Fruit fly (Drosophila melanogaster) whole organism, prepupa: Measurements from ENCODE around the gene CG4768.

Experiments
- CG10631 ChIP-seq: fragments of 200-800 bp; sonication (Bioruptor generic); optimal IDR thresholded peaks from 2 replicates; lab custom pipeline; 2016; ENCODE audit warnings: missing biosample characterization, missing genetic modification characterization
- CG10669 ChIP-seq: fragments of 200-800 bp; sonication (Bioruptor generic); optimal IDR thresholded peaks from 3 replicates; lab custom pipeline; 2018; ENCODE audit warnings: missing biosample characterization, mild to moderate bottlenecking, missing genetic modification characterization, moderate library complexity
- CG11294 ChIP-seq: fragments of 200-800 bp; sonication (Bioruptor generic); IDR thresholded peaks from 2 replicates; pipeline ENCODE4 v1.3.6; 2022; ENCODE audit warnings: missing biosample characterization, missing genetic modification characterization
- CG11762 ChIP-seq: fragments of 200-800 bp; sonication (Bioruptor generic); optimal IDR thresholded peaks from 3 replicates; lab custom pipeline; 2016; ENCODE audit warnings: missing biosample characterization, missing genetic modification characterization; ENCODE audit not compliant: insufficient read depth
- CG15336 ChIP-seq: fragments of 200-800 bp; sonication (Bioruptor generic); IDR thresholded peaks from 2 replicates; pipeline ENCODE4 v1.3.6; 2022; ENCODE audit warnings: missing biosample characterization, missing genetic modification characterization
- CG1621 ChIP-seq: fragments of 200-800 bp; sonication (Bioruptor generic); optimal IDR thresholded peaks from 3 replicates; lab custom pipeline; 2018; ENCODE audit warnings: missing biosample characterization, mild to moderate bottlenecking, missing genetic modification characterization
- CG16779 ChIP-seq: fragments of 200-800 bp; sonication (Bioruptor generic); optimal IDR thresholded peaks from 3 replicates; lab custom pipeline; 2017; ENCODE audit warnings: missing biosample characterization, mild to moderate bottlenecking, missing genetic modification characterization
- CG3032 ChIP-seq: fragments of 200-800 bp; optimal IDR thresholded peaks from 2 replicates; lab custom pipeline; 2019; ENCODE audit warnings: missing biosample characterization, mild to moderate bottlenecking, missing genetic modification characterization, moderate library complexity
- CG31627 ChIP-seq: fragments of 200-800 bp; sonication (Bioruptor generic); optimal IDR thresholded peaks from 3 replicates; lab custom pipeline; 2016; ENCODE audit warnings: missing biosample characterization, missing genetic modification characterization
- CG3919 ChIP-seq: fragments of 200-800 bp; sonication (Bioruptor generic); optimal IDR thresholded peaks from 3 replicates; lab custom pipeline; 2016; ENCODE audit warnings: missing biosample characterization, missing genetic modification characterization
- CG4318 ChIP-seq: fragments of 200-800 bp; sonication (Bioruptor generic); optimal IDR thresholded peaks from 3 replicates; lab custom pipeline; 2017; ENCODE audit warnings: missing biosample characterization, mild to moderate bottlenecking, missing genetic modification characterization
- CG6163 ChIP-seq: fragments of 200-800 bp; sonication (Bioruptor generic); IDR thresholded peaks from 3 replicates; pipeline ENCODE4 v1.3.6; 2022; ENCODE audit warnings: missing biosample characterization, missing genetic modification characterization
- CG6276 ChIP-seq: fragments of 200-800 bp; sonication (Bioruptor generic); optimal IDR thresholded peaks from 2 replicates; lab custom pipeline; 2017; ENCODE audit warnings: missing biosample characterization, mild to moderate bottlenecking, missing genetic modification characterization
- CG6792 ChIP-seq: fragments of 200-800 bp; sonication (Bioruptor generic); optimal IDR thresholded peaks from 3 replicates; lab custom pipeline; 2016; ENCODE audit warnings: missing biosample characterization, missing genetic modification characterization
- CG6808 ChIP-seq: fragments of 200-800 bp; sonication (Bioruptor generic); optimal IDR thresholded peaks from 3 replicates; lab custom pipeline; 2017; ENCODE audit warnings: missing biosample characterization, missing genetic modification characterization, mild to moderate bottlenecking, moderate library complexity, missing genetic modification reagents
- CG7368 ChIP-seq: fragments of 200-800 bp; sonication (Bioruptor generic); optimal IDR thresholded peaks from 3 replicates; lab custom pipeline; 2016; ENCODE audit warnings: missing biosample characterization, missing genetic modification characterization
- CG8119 ChIP-seq: fragments of 200-800 bp; sonication (Bioruptor generic); IDR thresholded peaks from 3 replicates; pipeline ENCODE4 v1.3.6; 2022; ENCODE audit warnings: missing biosample characterization, missing genetic modification characterization
- CG8319 ChIP-seq: fragments of 200-800 bp; sonication (Bioruptor generic); optimal IDR thresholded peaks from 3 replicates; lab custom pipeline; 2016; ENCODE audit warnings: missing biosample characterization, missing genetic modification characterization
- CG8632 ChIP-seq: fragments of 200-800 bp; sonication (Bioruptor generic); optimal IDR thresholded peaks from 3 replicates; lab custom pipeline; 2016; ENCODE audit warnings: missing biosample characterization, missing genetic modification characterization
- CG9139 ChIP-seq: fragments of 200-800 bp; sonication (Bioruptor generic); optimal IDR thresholded peaks from 3 replicates; lab custom pipeline; 2017; ENCODE audit warnings: missing biosample characterization, mild to moderate bottlenecking, missing genetic modification characterization
- Eip75B ChIP-seq: fragments of 200-800 bp; sonication (Bioruptor generic); optimal IDR thresholded peaks from 3 replicates; lab custom pipeline; 2016; ENCODE audit warnings: missing biosample characterization, missing genetic modification characterization
- Eip78C ChIP-seq: fragments of 200-800 bp; sonication (Bioruptor generic); peaks from one replicate; lab custom pipeline; 2016; ENCODE audit warnings: missing biosample characterization, missing genetic modification characterization
- Eip93F ChIP-seq: fragments of 200-800 bp; sonication (Bioruptor generic); optimal IDR thresholded peaks from 2 replicates; lab custom pipeline; 2016; ENCODE audit warnings: missing biosample characterization, mild to moderate bottlenecking, missing genetic modification characterization
- Ets21C ChIP-seq: fragments of 200-800 bp; sonication (Bioruptor generic); optimal IDR thresholded peaks from 3 replicates; lab custom pipeline; 2016; ENCODE audit warnings: missing biosample characterization, missing genetic modification characterization
- Ets96B ChIP-seq: fragments of 200-800 bp; optimal IDR thresholded peaks from 2 replicates; lab custom pipeline; 2019; ENCODE audit warnings: missing biosample characterization, mild to moderate bottlenecking, missing genetic modification characterization, moderate library complexity
- Hr38 ChIP-seq: sonication (Bioruptor generic); optimal IDR thresholded peaks from 2 replicates; lab custom pipeline; 2016; ENCODE audit warnings: missing biosample characterization, missing genetic modification characterization
- Hr39 ChIP-seq: fragments of 200-800 bp; sonication (Bioruptor generic); optimal IDR thresholded peaks from 2 replicates; lab custom pipeline; 2016; ENCODE audit warnings: missing biosample characterization, missing genetic modification characterization
- Hr4 ChIP-seq: fragments of 200-800 bp; sonication (Bioruptor generic); optimal IDR thresholded peaks from 3 replicates; lab custom pipeline; 2016; ENCODE audit warnings: missing biosample characterization, missing genetic modification characterization
- Met ChIP-seq: fragments of 200-800 bp; sonication (Bioruptor generic); optimal IDR thresholded peaks from 3 replicates; lab custom pipeline; 2016; ENCODE audit warnings: missing biosample characterization, missing genetic modification characterization
- OdsH ChIP-seq: fragments of 200-800 bp; sonication (Bioruptor generic); optimal IDR thresholded peaks from 3 replicates; lab custom pipeline; 2016; ENCODE audit warnings: missing biosample characterization, missing genetic modification characterization
- Smox ChIP-seq: fragments of 200-800 bp; sonication (Bioruptor generic); optimal IDR thresholded peaks from 3 replicates; lab custom pipeline; 2016; ENCODE audit warnings: missing biosample characterization, missing genetic modification characterization
- Sox102F ChIP-seq: fragments of 200-800 bp; sonication (Bioruptor generic); optimal IDR thresholded peaks from 2 replicates; lab custom pipeline; 2016; ENCODE audit warnings: missing biosample characterization, mild to moderate bottlenecking, missing genetic modification characterization
- Sox14 ChIP-seq: fragments of 200-800 bp; sonication (Bioruptor generic); optimal IDR thresholded peaks from 3 replicates; lab custom pipeline; 2016; ENCODE audit warnings: missing biosample characterization, missing genetic modification characterization
- achi ChIP-seq: fragments of 200-800 bp; sonication (Bioruptor generic); optimal IDR thresholded peaks from 3 replicates; lab custom pipeline; 2016; ENCODE audit warnings: missing biosample characterization, missing genetic modification characterization
- acj6 ChIP-seq: fragments of 200-800 bp; sonication (Bioruptor generic); optimal IDR thresholded peaks from 3 replicates; lab custom pipeline; 2016; ENCODE audit warnings: missing biosample characterization, missing genetic modification characterization
- cyc ChIP-seq: fragments of 200-800 bp; sonication (Bioruptor generic); optimal IDR thresholded peaks from 3 replicates; lab custom pipeline; 2016; ENCODE audit warnings: missing biosample characterization, missing genetic modification characterization
- dac ChIP-seq: fragments of 200-800 bp; sonication (Bioruptor generic); optimal IDR thresholded peaks from 2 replicates; lab custom pipeline; 2017; ENCODE audit warnings: missing biosample characterization, mild to moderate bottlenecking, missing genetic modification characterization
- dsx ChIP-seq: fragments of 200-800 bp; optimal IDR thresholded peaks from 3 replicates; lab custom pipeline; 2019; ENCODE audit warnings: missing biosample characterization, mild to moderate bottlenecking, missing genetic modification characterization, moderate library complexity; ENCODE audit not compliant: poor library complexity, severe bottlenecking
- eg ChIP-seq: fragments of 200-800 bp; sonication (Bioruptor generic); IDR thresholded peaks from 3 replicates; pipeline ENCODE4 v1.3.6; 2022; ENCODE audit warnings: missing biosample characterization, missing genetic modification characterization
- fd59A ChIP-seq: fragments of 200-800 bp; sonication (Bioruptor generic); optimal IDR thresholded peaks from 2 replicates; lab custom pipeline; 2017; ENCODE audit warnings: missing biosample characterization, mild to moderate bottlenecking, missing genetic modification characterization, missing genetic modification reagents
- fd85E ChIP-seq: fragments of 200-800 bp; sonication (Bioruptor generic); optimal IDR thresholded peaks from 3 replicates; lab custom pipeline; 2016; ENCODE audit warnings: missing biosample characterization, missing genetic modification characterization
- fkh ChIP-seq: fragments of 200-800 bp; sonication (Bioruptor generic); optimal IDR thresholded peaks from 3 replicates; lab custom pipeline; 2017; ENCODE audit warnings: missing biosample characterization, mild to moderate bottlenecking, missing genetic modification characterization, moderate library complexity
- net ChIP-seq: fragments of 200-800 bp; sonication (Bioruptor generic); optimal IDR thresholded peaks from 3 replicates; lab custom pipeline; 2016; ENCODE audit warnings: missing biosample characterization, missing genetic modification characterization
- pdm3 ChIP-seq: fragments of 200-800 bp; sonication (Bioruptor generic); optimal IDR thresholded peaks from 3 replicates; lab custom pipeline; 2016; ENCODE audit warnings: missing biosample characterization, missing genetic modification characterization
- salr ChIP-seq, 2 experiments: fragments of 200-800 bp; sonication (Bioruptor generic); optimal IDR thresholded peaks; 3 replicates each; lab custom pipeline; 2016 to 2018; ENCODE audit warnings: missing biosample characterization in 2 of 2, missing genetic modification characterization in 2 of 2, mild to moderate bottlenecking in 1 of 2
- spab ChIP-seq: fragments of 200-800 bp; sonication (Bioruptor generic); optimal IDR thresholded peaks from 2 replicates; lab custom pipeline; 2017; ENCODE audit warnings: missing biosample characterization, mild to moderate bottlenecking, missing genetic modification characterization, missing genetic modification reagents
- ss ChIP-seq, 2 experiments: fragments of 200-800 bp; sonication (Bioruptor generic); optimal IDR thresholded peaks; 2 replicates in 1 of 2; 3 replicates in 1 of 2; lab custom pipeline; 2017 to 2018; ENCODE audit warnings: mild to moderate bottlenecking in 2 of 2, missing biosample characterization in 2 of 2, missing genetic modification characterization in 2 of 2, moderate library complexity in 1 of 2
- svp ChIP-seq: fragments of 200-800 bp; sonication (Bioruptor generic); peaks from one replicate; lab custom pipeline; 2016; ENCODE audit warnings: missing biosample characterization, missing genetic modification characterization
- topi ChIP-seq: fragments of 200-800 bp; sonication (Bioruptor generic); optimal IDR thresholded peaks from 3 replicates; lab custom pipeline; 2016; ENCODE audit warnings: missing biosample characterization, missing genetic modification characterization
- vri ChIP-seq: fragments of 200-800 bp; sonication (Bioruptor generic); optimal IDR thresholded peaks from 3 replicates; lab custom pipeline; 2016; ENCODE audit warnings: missing biosample characterization, mild to moderate bottlenecking, missing genetic modification characterization

The CG4768 gene

DNA sequence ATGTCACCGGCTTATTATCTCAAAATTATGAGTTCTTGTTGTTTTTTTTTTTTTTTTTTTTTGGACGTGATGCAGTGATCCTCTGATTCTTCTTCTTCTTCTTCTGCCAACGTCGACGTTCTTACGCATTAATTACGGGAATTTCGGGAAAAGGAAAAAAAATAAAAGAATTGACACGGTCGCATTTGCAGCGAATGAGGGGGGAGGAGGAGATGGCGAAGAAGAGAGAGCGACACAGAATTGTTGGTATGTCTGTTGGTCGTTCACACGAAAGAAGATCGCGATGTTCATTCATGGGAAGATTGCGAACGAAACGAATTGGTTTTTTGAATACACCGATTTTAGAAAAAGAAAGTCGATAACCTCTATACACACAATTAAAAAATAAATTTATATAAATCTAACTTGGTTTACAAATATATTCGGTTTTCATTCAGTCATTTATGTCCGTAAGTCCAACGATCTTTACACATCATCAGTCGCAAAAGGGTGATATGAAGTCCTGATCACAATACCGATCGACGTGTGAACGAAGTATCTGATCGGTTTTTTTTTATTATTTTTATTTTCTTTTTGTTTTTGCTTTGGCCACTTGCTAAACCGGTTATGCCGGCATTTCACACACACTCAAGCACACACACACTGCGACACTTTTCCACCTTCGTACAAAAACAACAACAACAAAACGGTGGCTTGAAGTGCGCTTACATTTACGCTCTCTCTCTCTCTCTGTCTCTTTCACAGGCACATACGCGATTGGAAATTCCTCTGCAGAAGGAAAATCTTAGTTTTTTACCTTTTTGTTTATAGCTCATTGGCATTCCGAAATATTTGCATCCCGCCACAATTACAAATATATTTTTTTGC is 41.0 kb upstream of the CG4768 start:
- TF ChIP-seq Ets21C (GFP tag; lab: Kevin White, UChicago) (peak; percentile 60), CG3919 (GFP tag; lab: Kevin White, UChicago) (peak; percentile 84), CG8319 (GFP tag; lab: Kevin White, UChicago) (peak; percentile 63), topi (peak; percentile 89), fkh (GFP tag; lab: Kevin White, UChicago) (peak; percentile 1), CG31627 (GFP tag; lab: Kevin White, UChicago) (peak; percentile 65), CG1621 (tag; lab: Kevin White, UChicago) (peak; percentile 79), eg (GFP tag; lab: Robert Waterston, UW) (peak; percentile 88), CG9139 (GFP tag; lab: Kevin White, UChicago) (peak; percentile 95), CG11762 (GFP tag; lab: Kevin White, UChicago) (peak; percentile 85), cyc (peak; percentile 66), CG6276 (GFP tag; lab: Kevin White, UChicago) (peak; percentile 93), CG15336 (GFP tag; lab: Robert Waterston, UW) (peak; percentile 89), CG7368 (GFP tag; lab: Kevin White, UChicago) (peak; percentile 67), net (GFP tag; lab: Kevin White, UChicago) (peak; percentile 91), Eip78C (GFP tag; lab: Kevin White, UChicago) (peak; percentile 97), CG6792 (GFP tag; lab: Kevin White, UChicago) (peak; percentile 84), dac (GFP tag; lab: Kevin White, UChicago) (peak; percentile 80), CG3032 (tag; lab: Kevin White, UChicago) (peak; percentile 91), CG10631 (GFP tag; lab: Kevin White, UChicago) (peak; percentile 81), spab (GFP tag; lab: Kevin White, UChicago) (peak; percentile 91), vri (peak; percentile 64), CG11294 (GFP tag; lab: Robert Waterston, UW) (peak; percentile 31; the same call in 1 of the 2 replicates), Smox (GFP tag; lab: Kevin White, UChicago) (peak; percentile 87), fd59A (GFP tag; lab: Kevin White, UChicago) (peak; percentile 85), Sox102F (GFP tag; lab: Kevin White, UChicago) (peak; percentile 88), OdsH (GFP tag; lab: Kevin White, UChicago) (peak; percentile 84), salr (GFP tag; optimal IDR thresholded peaks at IDR 0.05; lab: Kevin White, UChicago) (peak; percentile 64 to 89), Eip75B (GFP tag; lab: Kevin White, UChicago) (peak; percentile 89), dsx (GFP tag; lab: Kevin White, UChicago) (peak; percentile 88), Ets96B (tag; lab: Kevin White, UChicago) (peak; percentile 85), CG8632 (GFP tag; lab: Kevin White, UChicago) (peak; percentile 83), achi (GFP tag; lab: Kevin White, UChicago) (peak; percentile 85), CG16779 (tag; lab: Kevin White, UChicago) (peak; percentile 94), acj6 (GFP tag; lab: Kevin White, UChicago) (peak; percentile 85), CG8119 (GFP tag; lab: Robert Waterston, UW) (peak; percentile 93), Sox14 (GFP tag; lab: Kevin White, UChicago) (peak; percentile 71), svp (peak; percentile 90), Met (GFP tag; lab: Kevin White, UChicago) (peak; percentile 85), pdm3 (GFP tag; lab: Kevin White, UChicago) (peak; percentile 82), Hr4 (peak; percentile 80), CG4318 (GFP tag; lab: Kevin White, UChicago) (peak; percentile 61), CG10669 (GFP tag; lab: Kevin White, UChicago) (peak; percentile 82), Hr39 (GFP tag; lab: Kevin White, UChicago) (peak; percentile 61), fd85E (GFP tag; lab: Kevin White, UChicago) (peak; percentile 62), ss (GFP tag; optimal IDR thresholded peaks at IDR 0.05; lab: Kevin White, UChicago) (peak; percentile 99), CG6808 (GFP tag; lab: Kevin White, UChicago) (peak; percentile 96), CG6163 (GFP tag; lab: Robert Waterston, UW) (peak; percentile 86), Eip93F (peak; percentile 92), Hr38 (GFP tag; lab: Kevin White, UChicago) (no peak)
